Worm (Caenorhabditis elegans) whole organism, young adult: ENCODE data around the gene ZK1290.5.

ENCODE experiments used
- B0019.2 ChIP-seq: fragments of 200-800 bp; sonication (Bioruptor generic); conservative IDR thresholded peaks from 2 replicates; pipeline ENCODE4 v1.3.6; 2022; ENCODE audit warnings: missing genetic modification reagents, missing genetic modification characterization, missing compliant biosample characterization
- D2030.7 ChIP-seq: fragments of 200-800 bp; sonication (Bioruptor generic); IDR thresholded peaks from 2 replicates; pipeline ENCODE4 v1.3.6; 2022; ENCODE audit warnings: missing genetic modification reagents, missing genetic modification characterization, missing compliant biosample characterization
- F23B12.7 ChIP-seq: sonication (generic microtip); optimal IDR thresholded peaks from 2 replicates; lab custom pipeline; 2017; ENCODE audit warnings: missing genetic modification characterization, mild to moderate bottlenecking, missing compliant biosample characterization, antibody characterized with exemption, moderate library complexity; ENCODE audit not compliant: insufficient read depth
- F33H1.4 ChIP-seq: fragments of 200-800 bp; sonication (Bioruptor generic); IDR thresholded peaks from 2 replicates; pipeline ENCODE4 v1.3.6; 2022; ENCODE audit warnings: missing genetic modification reagents, missing genetic modification characterization, missing compliant biosample characterization
- Y53F4B.3 ChIP-seq: fragments of 200-800 bp; sonication (Bioruptor generic); IDR thresholded peaks from 2 replicates; pipeline ENCODE4 v1.3.6; 2022; ENCODE audit warnings: missing genetic modification reagents, missing genetic modification characterization, missing compliant biosample characterization
- aptf-2 ChIP-seq: fragments of 200-800 bp; sonication (Bioruptor generic); conservative IDR thresholded peaks from 2 replicates; pipeline ENCODE4 v1.3.6; 2022; ENCODE audit warnings: missing genetic modification reagents, missing genetic modification characterization, missing compliant biosample characterization
- aptf-3 ChIP-seq: fragments of 200-800 bp; sonication (Bioruptor generic); IDR thresholded peaks from 2 replicates; pipeline ENCODE4 v1.3.6; 2022; ENCODE audit warnings: missing genetic modification characterization, missing compliant biosample characterization
- atf-7 ChIP-seq: sonication (generic microtip); optimal IDR thresholded peaks from 2 replicates; lab custom pipeline; 2017; ENCODE audit warnings: mild to moderate bottlenecking, missing genetic modification characterization, missing compliant biosample characterization
- attf-3 ChIP-seq: fragments of 200-800 bp; sonication (Bioruptor generic); conservative IDR thresholded peaks from 2 replicates; pipeline ENCODE4 v1.3.6; 2022; ENCODE audit warnings: missing genetic modification reagents, missing genetic modification characterization, missing compliant biosample characterization
- cebp-2 ChIP-seq: fragments of 200-800 bp; sonication (Bioruptor generic); IDR thresholded peaks from 2 replicates; pipeline ENCODE4 v1.3.6; 2022; ENCODE audit warnings: missing genetic modification characterization, missing compliant biosample characterization
- ceh-91 ChIP-seq: fragments of 200-800 bp; sonication (Bioruptor generic); IDR thresholded peaks from 2 replicates; pipeline ENCODE4 v1.3.6; 2022; ENCODE audit warnings: missing genetic modification reagents, missing genetic modification characterization, missing compliant biosample characterization
- chd-7 ChIP-seq: sonication (generic microtip); optimal IDR thresholded peaks from 2 replicates; lab custom pipeline; 2016; ENCODE audit warnings: mild to moderate bottlenecking, missing genetic modification characterization, moderate library complexity, missing compliant biosample characterization
- dpl-1 ChIP-seq: fragments of 150-350 bp; optimal IDR thresholded peaks from 2 replicates; lab custom pipeline; 2014; ENCODE audit warnings: missing biosample characterization, missing genetic modification reagents, missing genetic modification characterization
- egrh-3 ChIP-seq: fragments of 200-800 bp; sonication (Bioruptor generic); IDR thresholded peaks from 2 replicates; pipeline ENCODE4 v1.3.6; 2022; ENCODE audit warnings: missing genetic modification reagents, missing genetic modification characterization, missing compliant biosample characterization
- fkh-3 ChIP-seq: sonication (generic microtip); optimal IDR thresholded peaks from 2 replicates; lab custom pipeline; 2016; ENCODE audit warnings: mild to moderate bottlenecking, missing genetic modification characterization, missing compliant biosample characterization
- gei-17 ChIP-seq: fragments of 200-800 bp; sonication (Bioruptor generic); optimal IDR thresholded peaks from 2 replicates; lab custom pipeline; 2018; ENCODE audit warnings: mild to moderate bottlenecking, missing genetic modification characterization, missing compliant biosample characterization
- him-1 ChIP-seq: sonication (generic microtip); optimal IDR thresholded peaks from 2 replicates; lab custom pipeline; 2016; ENCODE audit warnings: missing genotype, missing genetic modification reagents, missing genetic modification characterization, missing compliant biosample characterization
- hlh-26 ChIP-seq: fragments of 200-800 bp; sonication (Bioruptor generic); conservative IDR thresholded peaks from 2 replicates; pipeline ENCODE4 v1.3.6; 2022; ENCODE audit warnings: missing genetic modification reagents, missing genetic modification characterization, missing compliant biosample characterization
- hmg-1.2 ChIP-seq: fragments of 200-800 bp; sonication (Bioruptor generic); IDR thresholded peaks from 2 replicates; pipeline ENCODE4 v1.3.6; 2022; ENCODE audit warnings: missing genetic modification reagents, missing genetic modification characterization, missing compliant biosample characterization
- let-607 ChIP-seq, 2 experiments: fragments of 200-800 bp in 1 of 2; sonication (Bioruptor generic) in 1 of 2; sonication (generic microtip) in 1 of 2; optimal IDR thresholded peaks; 2 replicates each; lab custom pipeline; 2016 to 2018; ENCODE audit warnings: mild to moderate bottlenecking in 2 of 2, missing compliant biosample characterization in 2 of 2, missing genetic modification characterization in 2 of 2, moderate library complexity in 2 of 2, missing genotype in 1 of 2
- lin-35 ChIP-seq, 3 experiments: fragments of 150-350 bp in 2 of 3; sonication (generic microtip) in 1 of 3; optimal IDR thresholded peaks; 2 replicates each; lab custom pipeline; 2014 to 2018; ENCODE audit warnings: missing biosample characterization in 3 of 3, missing genetic modification characterization in 3 of 3, missing genetic modification reagents in 3 of 3
- madf-3 ChIP-seq: fragments of 200-800 bp; sonication (Bioruptor generic); IDR thresholded peaks from 2 replicates; pipeline ENCODE4 v1.3.6; 2022; ENCODE audit warnings: missing genetic modification reagents, missing genetic modification characterization, missing compliant biosample characterization
- nfyb-1 ChIP-seq: fragments of 200-800 bp; sonication (Bioruptor generic); IDR thresholded peaks from 2 replicates; pipeline ENCODE4 v1.3.6; 2022; ENCODE audit warnings: missing genetic modification reagents, missing genetic modification characterization, missing compliant biosample characterization
- nhr-179 ChIP-seq: sonication (generic microtip); optimal IDR thresholded peaks from 2 replicates; lab custom pipeline; 2016; ENCODE audit warnings: mild to moderate bottlenecking, missing genetic modification characterization, missing compliant biosample characterization
- nhr-27 ChIP-seq: fragments of 200-800 bp; sonication (Bioruptor generic); optimal IDR thresholded peaks from 2 replicates; lab custom pipeline; 2018; ENCODE audit warnings: mild to moderate bottlenecking, missing genetic modification characterization, moderate library complexity, missing compliant biosample characterization
- rcor-1 ChIP-seq: fragments of 200-800 bp; sonication (Bioruptor generic); IDR thresholded peaks from 2 replicates; pipeline ENCODE4 v1.3.6; 2022; ENCODE audit warnings: missing genetic modification reagents, missing genetic modification characterization, missing compliant biosample characterization
- sdz-38 ChIP-seq: sonication (generic microtip); optimal IDR thresholded peaks from 2 replicates; lab custom pipeline; 2016; ENCODE audit warnings: missing genotype, missing genetic modification characterization, missing compliant biosample characterization
- snpc-3.4 ChIP-seq: sonication (generic microtip); optimal IDR thresholded peaks from 2 replicates; lab custom pipeline; 2017; ENCODE audit warnings: missing genetic modification characterization, mild to moderate bottlenecking, missing compliant biosample characterization, antibody characterized with exemption, moderate library complexity, missing genotype, missing genetic modification reagents
- sptf-2 ChIP-seq: fragments of 200-800 bp; sonication (Bioruptor generic); optimal IDR thresholded peaks from 2 replicates; lab custom pipeline; 2018; ENCODE audit warnings: mild to moderate bottlenecking, missing genetic modification characterization, missing compliant biosample characterization
- tbx-9 ChIP-seq: sonication (generic microtip); optimal IDR thresholded peaks from 2 replicates; lab custom pipeline; 2016; ENCODE audit warnings: borderline replicate concordance, missing genetic modification characterization, inconsistent platforms, missing compliant biosample characterization
- zfh-2 ChIP-seq: fragments of 200-800 bp; sonication (Bioruptor generic); conservative IDR thresholded peaks from 2 replicates; pipeline ENCODE4 v1.3.6; 2022; ENCODE audit warnings: missing genetic modification reagents, missing genetic modification characterization, missing compliant biosample characterization
- ztf-18 ChIP-seq: sonication (generic microtip); optimal IDR thresholded peaks from 2 replicates; lab custom pipeline; 2016; ENCODE audit warnings: missing genotype, mild to moderate bottlenecking, missing genetic modification characterization, missing compliant biosample characterization
- ztf-25 ChIP-seq: fragments of 200-800 bp; sonication (Bioruptor generic); IDR thresholded peaks from 2 replicates; pipeline ENCODE4 v1.3.6; 2022; ENCODE audit warnings: missing genetic modification reagents, missing genetic modification characterization, missing compliant biosample characterization

The ZK1290.5 gene

ce11 chrII:7499390-7499789 lies 30.1 kb upstream of the ZK1290.5 start, which contains the start of gene srab-14:
Gene srab-14, minus strand, starts transcription at chrII:7499490.
- TF ChIP-seq F23B12.7 (tag; lab: Kevin White, UChicago): no peak
- TF ChIP-seq Y53F4B.3 (GFP tag; lab: Robert Waterston, UW): no peak
- TF ChIP-seq aptf-2: no peak
- no peak for TF ChIP-seq cebp-2 (GFP tag; lab: Robert Waterston, UW)
- TF ChIP-seq sdz-38 (tag; lab: Kevin White, UChicago): no peak
- no peak for TF ChIP-seq egrh-3
- TF ChIP-seq hmg-1.2 (GFP tag; lab: Robert Waterston, UW): no peak
- TF ChIP-seq ztf-18 (tag; lab: Kevin White, UChicago): no peak
- TF ChIP-seq zfh-2 (GFP tag; lab: Robert Waterston, UW): no peak
- no peak for TF ChIP-seq hlh-26 (GFP tag; lab: Robert Waterston, UW)
- no peak for TF ChIP-seq ceh-91 (GFP tag; lab: Robert Waterston, UW)
- no peak for TF ChIP-seq him-1 (tag; lab: Kevin White, UChicago)
- no peak for TF ChIP-seq tbx-9 (tag; lab: Kevin White, UChicago)

- TF ChIP-seq lin-35 (GFP tag; optimal IDR thresholded peaks at IDR 0.05; lab: Kevin White, UChicago): no peak
- TF ChIP-seq cebp-2 (GFP tag; lab: Robert Waterston, UW): no peak
- TF ChIP-seq dpl-1 (GFP tag; lab: Kevin White, UChicago): no peak
- TF ChIP-seq B0019.2: no peak
- no peak for TF ChIP-seq him-1 (tag; lab: Kevin White, UChicago)
- TF ChIP-seq sptf-2 (GFP tag; lab: Kevin White, UChicago): no peak
- no peak for TF ChIP-seq nhr-27
- TF ChIP-seq aptf-3 (GFP tag; lab: Robert Waterston, UW): no peak
- TF ChIP-seq atf-7 (tag; lab: Kevin White, UChicago): no peak
- no peak for TF ChIP-seq Y53F4B.3 (GFP tag; lab: Robert Waterston, UW)
- no peak for TF ChIP-seq chd-7 (tag; lab: Kevin White, UChicago)
- no peak for TF ChIP-seq nfyb-1 (GFP tag; lab: Robert Waterston, UW)
- no peak for TF ChIP-seq nhr-179 (tag; lab: Kevin White, UChicago)
- no peak for TF ChIP-seq tbx-9 (tag; lab: Kevin White, UChicago)
- TF ChIP-seq let-607 (tag; optimal IDR thresholded peaks at IDR 0.05; lab: Kevin White, UChicago): no peak
- no peak for TF ChIP-seq gei-17 (GFP tag; lab: Kevin White, UChicago)
These were observed 24.4 kb upstream of the ZK1290.5 start, which contains the start of gene C28F5.1 for ce11 chrII:7505005-7505404. Gene C28F5.1, plus strand, starts transcription at chrII:7505305.

- TF ChIP-seq madf-3 (GFP tag; lab: Robert Waterston, UW) (0 out of 2 replicates have a peak, but pooled peaks have one; percentile 22), snpc-3.4 (tag; lab: Kevin White, UChicago) (no peak)
- TF ChIP-seq, all 124 proteins: peak for 1
These were observed 10.2 kb upstream of the ZK1290.5 start, which contains the start of gene glb-9 for ce11 chrII:7519221-7519620. Gene glb-9, minus strand, starts transcription at chrII:7519321.

ce11 chrII:7521420-7521819 lies 8.0 kb upstream of the ZK1290.5 start:
- TF ChIP-seq chd-7 (tag; lab: Kevin White, UChicago): no peak
- no peak for TF ChIP-seq fkh-3
- no peak for TF ChIP-seq ztf-25
- TF ChIP-seq rcor-1: no peak
- no peak for TF ChIP-seq D2030.7 (GFP tag; lab: Robert Waterston, UW)
- no peak for TF ChIP-seq F33H1.4
- no peak for TF ChIP-seq attf-3
- no peak for TF ChIP-seq zfh-2 (GFP tag; lab: Robert Waterston, UW)
